Fruit fly (Drosophila melanogaster): Measurements from ENCODE around the gene Cdk12.

The Cdk12 gene

dm6 chr3L:21568848-21569372 lies 52.8 kb downstream of the Cdk12 start, which contains the start of the genes CRIF and SMC5 (continued):
- peak; percentile 31 for TF ChIP-seq CG12104 (GFP tag; optimal IDR thresholded peaks at IDR 0.05)
- no peak for TF ChIP-seq stwl (tag; optimal IDR thresholded peaks at IDR 0.05)
- TF ChIP-seq HmgD (GFP tag; optimal IDR thresholded peaks at IDR 0.05): peak; percentile 40

Measured in whole organism, embryonic.